Worm (Caenorhabditis elegans) whole organism, young adult: ENCODE data around the gene dph-7.
A peak's percentile ranks its signal among the peaks of the same experiment; 100 is the strongest.

Experiments
- C17E4.6 ChIP-seq: fragments of 200-800 bp; sonication (Bioruptor generic); IDR thresholded peaks from 2 replicates; pipeline ENCODE4 v1.3.6; 2022; ENCODE audit warnings: missing genetic modification reagents, missing genetic modification characterization, missing compliant biosample characterization
- F33H1.4 ChIP-seq: fragments of 200-800 bp; sonication (Bioruptor generic); IDR thresholded peaks from 2 replicates; pipeline ENCODE4 v1.3.6; 2022; ENCODE audit warnings: missing genetic modification reagents, missing genetic modification characterization, missing compliant biosample characterization
- F39B2.1 ChIP-seq: fragments of 200-800 bp; sonication (Bioruptor generic); IDR thresholded peaks from 2 replicates; pipeline ENCODE4 v1.3.6; 2022; ENCODE audit warnings: missing genetic modification reagents, missing genetic modification characterization, missing compliant biosample characterization
- K11D2.4 ChIP-seq: fragments of 200-800 bp; sonication (Bioruptor generic); IDR thresholded peaks from 2 replicates; pipeline ENCODE4 v1.3.6; 2022; ENCODE audit warnings: missing genetic modification reagents, missing genetic modification characterization, missing compliant biosample characterization
- K12H6.12 ChIP-seq: fragments of 200-800 bp; sonication (Bioruptor generic); optimal IDR thresholded peaks from 2 replicates; lab custom pipeline; 2018; ENCODE audit warnings: mild to moderate bottlenecking, missing genetic modification characterization, missing compliant biosample characterization
- T26A5.8 ChIP-seq: sonication (generic microtip); optimal IDR thresholded peaks from 2 replicates; lab custom pipeline; 2016; ENCODE audit warnings: missing genetic modification characterization, missing compliant biosample characterization
- Y67H2A.10 ChIP-seq: fragments of 200-800 bp; sonication (Bioruptor generic); conservative IDR thresholded peaks from 2 replicates; pipeline ENCODE4 v1.3.6; 2022; ENCODE audit warnings: missing genetic modification reagents, missing genetic modification characterization, missing compliant biosample characterization
- ZK185.1 ChIP-seq: sonication (generic microtip); optimal IDR thresholded peaks from 2 replicates; lab custom pipeline; 2016; ENCODE audit warnings: mild to moderate bottlenecking, missing genetic modification characterization, missing compliant biosample characterization; ENCODE audit not compliant: poor library complexity, severe bottlenecking
- attf-5 ChIP-seq: fragments of 200-800 bp; sonication (Bioruptor generic); optimal IDR thresholded peaks from 2 replicates; lab custom pipeline; 2018; ENCODE audit warnings: mild to moderate bottlenecking, missing genetic modification characterization, missing compliant biosample characterization
- bed-1 ChIP-seq: fragments of 200-800 bp; sonication (Bioruptor generic); IDR thresholded peaks from 2 replicates; pipeline ENCODE4 v1.3.6; 2022; ENCODE audit warnings: missing genetic modification reagents, missing genetic modification characterization, missing compliant biosample characterization
- cebp-1 ChIP-seq, 2 experiments: fragments of 200-800 bp in 1 of 2; sonication (Bioruptor generic) in 1 of 2; sonication (generic microtip) in 1 of 2; IDR thresholded peaks in 1 of 2; optimal IDR thresholded peaks in 1 of 2; 2 replicates each; pipeline versions ENCODE4 v1.3.6 to Lab custom; 2017 to 2022; ENCODE audit warnings: missing compliant biosample characterization in 2 of 2, missing genetic modification characterization in 2 of 2, mild to moderate bottlenecking in 1 of 2, missing genetic modification reagents in 1 of 2, moderate library complexity in 1 of 2
- ceh-100 ChIP-seq: fragments of 200-800 bp; sonication (Bioruptor generic); IDR thresholded peaks from 2 replicates; pipeline ENCODE4 v1.3.6; 2022; ENCODE audit warnings: missing genetic modification reagents, missing genetic modification characterization, missing compliant biosample characterization
- ceh-27 ChIP-seq: fragments of 200-800 bp; sonication (Bioruptor generic); optimal IDR thresholded peaks from 2 replicates; lab custom pipeline; 2018; ENCODE audit warnings: mild to moderate bottlenecking, missing genetic modification characterization, moderate library complexity, missing compliant biosample characterization
- die-1 ChIP-seq: sonication (generic microtip); optimal IDR thresholded peaks from 2 replicates; lab custom pipeline; 2016; ENCODE audit warnings: missing genotype, mild to moderate bottlenecking, missing genetic modification characterization, missing compliant biosample characterization
- dox-1 ChIP-seq: fragments of 200-800 bp; sonication (Bioruptor generic); IDR thresholded peaks from 2 replicates; pipeline ENCODE4 v1.3.6; 2022; ENCODE audit warnings: missing genetic modification reagents, missing genetic modification characterization, missing compliant biosample characterization
- efl-1 ChIP-seq: fragments of 150-350 bp; optimal IDR thresholded peaks from 2 replicates; lab custom pipeline; 2014; ENCODE audit warnings: missing biosample characterization, missing genetic modification reagents, missing genetic modification characterization
- egrh-3 ChIP-seq: fragments of 200-800 bp; sonication (Bioruptor generic); IDR thresholded peaks from 2 replicates; pipeline ENCODE4 v1.3.6; 2022; ENCODE audit warnings: missing genetic modification reagents, missing genetic modification characterization, missing compliant biosample characterization
- him-1 ChIP-seq: sonication (generic microtip); optimal IDR thresholded peaks from 2 replicates; lab custom pipeline; 2016; ENCODE audit warnings: missing genotype, missing genetic modification reagents, missing genetic modification characterization, missing compliant biosample characterization
- lag-1 ChIP-seq: fragments of 200-800 bp; sonication (Bioruptor generic); IDR thresholded peaks from 2 replicates; pipeline ENCODE4 v1.3.6; 2022; ENCODE audit warnings: missing genetic modification reagents, missing genetic modification characterization, missing compliant biosample characterization
- lin-35 ChIP-seq, 3 experiments: fragments of 150-350 bp in 2 of 3; sonication (generic microtip) in 1 of 3; optimal IDR thresholded peaks; 2 replicates each; lab custom pipeline; 2014 to 2018; ENCODE audit warnings: missing biosample characterization in 3 of 3, missing genetic modification characterization in 3 of 3, missing genetic modification reagents in 3 of 3
- lin-40 ChIP-seq: sonication (generic microtip); optimal IDR thresholded peaks from 2 replicates; lab custom pipeline; 2016; ENCODE audit warnings: missing genetic modification characterization, mild to moderate bottlenecking, missing compliant biosample characterization, missing genotype, missing genetic modification reagents
- lsl-1 ChIP-seq: fragments of 200-800 bp; sonication (Bioruptor generic); optimal IDR thresholded peaks from 2 replicates; lab custom pipeline; 2018; ENCODE audit warnings: mild to moderate bottlenecking, missing genetic modification characterization, moderate library complexity, missing compliant biosample characterization
- lsy-27 ChIP-seq: sonication (generic microtip); optimal IDR thresholded peaks from 2 replicates; lab custom pipeline; 2017; ENCODE audit warnings: missing genetic modification characterization, mild to moderate bottlenecking, missing compliant biosample characterization, antibody characterized with exemption, missing genotype, borderline replicate concordance; ENCODE audit not compliant: insufficient read depth
- madf-3 ChIP-seq: fragments of 200-800 bp; sonication (Bioruptor generic); IDR thresholded peaks from 2 replicates; pipeline ENCODE4 v1.3.6; 2022; ENCODE audit warnings: missing genetic modification reagents, missing genetic modification characterization, missing compliant biosample characterization
- madf-6 ChIP-seq: fragments of 200-800 bp; sonication (Bioruptor generic); IDR thresholded peaks from 2 replicates; pipeline ENCODE4 v1.3.6; 2022; ENCODE audit warnings: missing genetic modification reagents, missing genetic modification characterization, missing compliant biosample characterization
- mcd-1 ChIP-seq: fragments of 200-800 bp; sonication (Bioruptor generic); IDR thresholded peaks from 2 replicates; pipeline ENCODE4 v1.3.6; 2022; ENCODE audit warnings: missing genetic modification reagents, missing genetic modification characterization, missing compliant biosample characterization
- nfyb-1 ChIP-seq: fragments of 200-800 bp; sonication (Bioruptor generic); IDR thresholded peaks from 2 replicates; pipeline ENCODE4 v1.3.6; 2022; ENCODE audit warnings: missing genetic modification reagents, missing genetic modification characterization, missing compliant biosample characterization
- pbrm-1 ChIP-seq: fragments of 200-800 bp; sonication (Bioruptor generic); IDR thresholded peaks from 2 replicates; pipeline ENCODE4 v1.3.6; 2022; ENCODE audit warnings: missing genetic modification reagents, missing genetic modification characterization, missing compliant biosample characterization
- pha-4 ChIP-seq: fragments of 150-350 bp; sonication (generic microtip); optimal IDR thresholded peaks from 2 replicates; lab custom pipeline; 2014; ENCODE audit warnings: missing biosample characterization, missing genetic modification reagents, missing genetic modification characterization
- rcor-1 ChIP-seq: fragments of 200-800 bp; sonication (Bioruptor generic); IDR thresholded peaks from 2 replicates; pipeline ENCODE4 v1.3.6; 2022; ENCODE audit warnings: missing genetic modification reagents, missing genetic modification characterization, missing compliant biosample characterization
- rec-8 ChIP-seq, 2 experiments: sonication (generic microtip); optimal IDR thresholded peaks; 2 replicates each; lab custom pipeline; 2016; ENCODE audit warnings: mild to moderate bottlenecking in 2 of 2, missing genetic modification characterization in 2 of 2, missing genetic modification reagents in 2 of 2, missing genotype in 2 of 2, missing biosample characterization in 1 of 2, missing compliant biosample characterization in 1 of 2, moderate library complexity in 1 of 2
- repo-1 ChIP-seq: sonication (generic microtip); optimal IDR thresholded peaks from 2 replicates; lab custom pipeline; 2017; ENCODE audit warnings: mild to moderate bottlenecking, missing genetic modification characterization, missing compliant biosample characterization
- sdz-38 ChIP-seq: sonication (generic microtip); optimal IDR thresholded peaks from 2 replicates; lab custom pipeline; 2016; ENCODE audit warnings: missing genotype, missing genetic modification characterization, missing compliant biosample characterization
- snpc-3.4 ChIP-seq: sonication (generic microtip); optimal IDR thresholded peaks from 2 replicates; lab custom pipeline; 2017; ENCODE audit warnings: missing genetic modification characterization, mild to moderate bottlenecking, missing compliant biosample characterization, antibody characterized with exemption, moderate library complexity, missing genotype, missing genetic modification reagents
- snpc-4 ChIP-seq, 5 experiments: fragments of 150-350 bp in 1 of 5; sonication (generic microtip) in 4 of 5; optimal IDR thresholded peaks; 2 replicates each; lab custom pipeline; 2014 to 2018; ENCODE audit warnings: missing genetic modification characterization in 5 of 5, missing biosample characterization in 3 of 5, antibody characterized with exemption in 2 of 5, mild to moderate bottlenecking in 2 of 5, missing compliant biosample characterization in 2 of 5, missing genotype in 2 of 5, moderate library complexity in 2 of 5, missing genetic modification reagents in 1 of 5
- tbp1 ChIP-seq: fragments of 200-800 bp; sonication (Bioruptor generic); optimal IDR thresholded peaks from 2 replicates; lab custom pipeline; 2018; ENCODE audit warnings: mild to moderate bottlenecking, missing genetic modification characterization, missing compliant biosample characterization
- ztf-22 ChIP-seq: fragments of 200-800 bp; sonication (Bioruptor generic); optimal IDR thresholded peaks from 2 replicates; lab custom pipeline; 2018; ENCODE audit warnings: mild to moderate bottlenecking, missing genetic modification characterization, moderate library complexity, missing compliant biosample characterization
- ztf-3 ChIP-seq: fragments of 200-800 bp; sonication (Bioruptor generic); optimal IDR thresholded peaks from 2 replicates; lab custom pipeline; 2018; ENCODE audit warnings: mild to moderate bottlenecking, missing genetic modification characterization, missing compliant biosample characterization

The dph-7 gene

ce11 chrIII:13307107-13307506, 7.8 kb upstream of the dph-7 start, which contains the start of the genes klp-19 and slc-36.1 (continued):
- TF ChIP-seq rec-8 (tag; optimal IDR thresholded peaks at IDR 0.05; lab: Kevin White, UChicago), result no peak
- TF ChIP-seq dox-1 (GFP tag; lab: Robert Waterston, UW), result peak; percentile 68
- no peak for TF ChIP-seq ceh-27 (GFP tag; lab: Kevin White, UChicago)
- TF ChIP-seq rcor-1, result peak; percentile 47
- TF ChIP-seq C17E4.6 (GFP tag; lab: Robert Waterston, UW), result peak; percentile 37; the same call in 1 of the 2 replicates
- no peak for TF ChIP-seq madf-3 (GFP tag; lab: Robert Waterston, UW)
- peak; percentile 64 for TF ChIP-seq lsl-1 (GFP tag; lab: Kevin White, UChicago)
- peak; percentile 90 for TF ChIP-seq madf-6
- TF ChIP-seq him-1, result no peak
- TF ChIP-seq lin-40 (tag; lab: Kevin White, UChicago), result no peak
- TF ChIP-seq cebp-1 (GFP tag; IDR thresholded peaks at IDR 0.05; lab: Robert Waterston, UW), result no peak
- peak; percentile 41 for TF ChIP-seq cebp-1 (tag; optimal IDR thresholded peaks at IDR 0.05; lab: Kevin White, UChicago)
- TF ChIP-seq lin-35 (GFP tag; optimal IDR thresholded peaks at IDR 0.05; lab: Kevin White, UChicago), result peak in 1 of 3 experiments; percentile 44
- peak; percentile 88 for TF ChIP-seq efl-1 (GFP tag; lab: Kevin White, UChicago)
- no peak for TF ChIP-seq bed-1 (GFP tag; lab: Robert Waterston, UW)
- no peak for TF ChIP-seq sdz-38
- TF ChIP-seq mcd-1, result peak; percentile 62
- TF ChIP-seq egrh-3 (GFP tag; lab: Robert Waterston, UW), result peak; percentile 62
- TF ChIP-seq K11D2.4, result no peak
- no peak for TF ChIP-seq repo-1 (tag; lab: Kevin White, UChicago)
- TF ChIP-seq tbp1 (GFP tag; lab: Kevin White, UChicago), result peak; percentile 11
- no peak for TF ChIP-seq Y67H2A.10 (GFP tag; lab: Robert Waterston, UW)
- no peak for TF ChIP-seq snpc-4 (GFP tag; optimal IDR thresholded peaks at IDR 0.05; lab: Kevin White, UChicago)
- TF ChIP-seq snpc-4 (tag; optimal IDR thresholded peaks at IDR 0.05; lab: Kevin White, UChicago), result no peak

- peak; percentile 27 for TF ChIP-seq attf-5 (GFP tag; lab: Kevin White, UChicago)
- no peak for TF ChIP-seq ceh-100 (GFP tag; lab: Robert Waterston, UW)
Observed at ce11 chrIII:13310552-13310951, 4.4 kb upstream of the dph-7 start.

- TF ChIP-seq attf-5 (GFP tag; lab: Kevin White, UChicago) (peak; percentile 10), ztf-22 (no peak)
Observed at ce11 chrIII:13313788-13314187, 1.1 kb upstream of the dph-7 start, which contains the start of gene Y43F4B.10. TSS of gene Y43F4B.10 (plus strand) at chrIII:13314068.

ce11 chrIII:13314636-13315035, 287 bp upstream of the dph-7 start:
- TF ChIP-seq ZK185.1 (tag; lab: Kevin White, UChicago) (no peak), K11D2.4 (no peak), pha-4 (tag; lab: Kevin White, UChicago) (no peak), T26A5.8 (tag; lab: Kevin White, UChicago) (no peak), madf-3 (GFP tag; lab: Robert Waterston, UW) (no peak), F33H1.4 (peak; percentile 48), efl-1 (GFP tag; lab: Kevin White, UChicago) (no peak), pbrm-1 (no peak), snpc-3.4 (tag; lab: Kevin White, UChicago) (no peak), K12H6.12 (tag; lab: Kevin White, UChicago) (no peak), lsy-27 (tag; lab: Kevin White, UChicago) (no peak), F39B2.1 (GFP tag; lab: Robert Waterston, UW) (no peak), lag-1 (GFP tag; lab: Robert Waterston, UW) (no peak), ztf-3 (no peak), die-1 (no peak), madf-6 (peak; percentile 50), lsl-1 (GFP tag; lab: Kevin White, UChicago) (peak; percentile 56), dox-1 (GFP tag; lab: Robert Waterston, UW) (no peak), nfyb-1 (GFP tag; lab: Robert Waterston, UW) (no peak)
